Worm (Caenorhabditis elegans) whole organism, L3 larva: ENCODE results near the gene hlb-1.

Experiments
- R02D3.7 ChIP-seq: fragments of 150-350 bp; optimal IDR thresholded peaks from 2 replicates; lab custom pipeline; 2014; ENCODE audit warnings: missing biosample characterization, missing genetic modification characterization
- ZK546.5 ChIP-seq: sonication (generic microtip); optimal IDR thresholded peaks from 2 replicates; lab custom pipeline; 2017; ENCODE audit warnings: missing biosample characterization, missing genetic modification characterization
- aly-2 ChIP-seq: fragments of 150-350 bp; optimal IDR thresholded peaks from 2 replicates; lab custom pipeline; 2014; ENCODE audit warnings: missing biosample characterization, missing genetic modification characterization
- ama-1 ChIP-seq: fragments of 150-350 bp; optimal IDR thresholded peaks from 2 replicates; lab custom pipeline; 2018
- ceh-16 ChIP-seq: sonication (generic microtip); optimal IDR thresholded peaks from 2 replicates; lab custom pipeline; 2017; ENCODE audit warnings: missing biosample characterization, missing genetic modification characterization
- ceh-28 ChIP-seq: fragments of 150-350 bp; optimal IDR thresholded peaks from 2 replicates; lab custom pipeline; 2014; ENCODE audit warnings: missing biosample characterization, missing genetic modification reagents, missing genetic modification characterization
- ceh-82 ChIP-seq: fragments of 150-350 bp; optimal IDR thresholded peaks from 2 replicates; lab custom pipeline; 2014; ENCODE audit warnings: missing biosample characterization, missing genetic modification characterization
- ceh-9 ChIP-seq: sonication (generic microtip); optimal IDR thresholded peaks from 2 replicates; lab custom pipeline; 2018; ENCODE audit warnings: missing biosample characterization, missing genetic modification characterization
- daf-12 ChIP-seq: fragments of 150-350 bp; optimal IDR thresholded peaks from 2 replicates; lab custom pipeline; 2014; ENCODE audit warnings: missing biosample characterization, missing genetic modification reagents, missing genetic modification characterization
- egl-5 ChIP-seq: fragments of 150-350 bp; optimal IDR thresholded peaks from 2 replicates; lab custom pipeline; 2017; ENCODE audit warnings: missing biosample characterization, missing genetic modification reagents, missing genetic modification characterization, inconsistent platforms
- elt-1 ChIP-seq: fragments of 150-350 bp; optimal IDR thresholded peaks from 2 replicates; lab custom pipeline; 2014; ENCODE audit warnings: missing biosample characterization, missing genetic modification characterization
- elt-2 ChIP-seq: sonication (generic microtip); optimal IDR thresholded peaks from 2 replicates; lab custom pipeline; 2016; ENCODE audit warnings: missing genetic modification reagents, mild to moderate bottlenecking, missing genetic modification characterization, missing compliant biosample characterization
- elt-3 ChIP-seq, 3 experiments: fragments of 150-350 bp in 1 of 3; sonication (generic microtip) in 2 of 3; optimal IDR thresholded peaks; 2 replicates in 2 of 3; 4 replicates in 1 of 3; lab custom pipeline; 2014 to 2017; ENCODE audit warnings: missing biosample characterization in 3 of 3, missing genetic modification characterization in 3 of 3
- eor-1 ChIP-seq, 2 experiments: fragments of 150-350 bp; optimal IDR thresholded peaks; 2 replicates each; lab custom pipeline; 2014 to 2018; ENCODE audit warnings: missing biosample characterization in 2 of 2, missing genetic modification characterization in 2 of 2
- fkh-10 ChIP-seq: sonication (generic microtip); optimal IDR thresholded peaks from 2 replicates; lab custom pipeline; 2017; ENCODE audit warnings: missing biosample characterization, missing genetic modification reagents, missing genetic modification characterization
- fkh-2 ChIP-seq: fragments of 150-350 bp; optimal IDR thresholded peaks from 2 replicates; lab custom pipeline; 2014; ENCODE audit warnings: missing biosample characterization, missing genetic modification reagents, missing genetic modification characterization
- hmg-11 ChIP-seq: sonication (generic microtip); optimal IDR thresholded peaks from 2 replicates; lab custom pipeline; 2016; ENCODE audit warnings: missing genetic modification characterization, missing compliant biosample characterization
- jun-1 ChIP-seq: fragments of 150-350 bp; optimal IDR thresholded peaks from 2 replicates; lab custom pipeline; 2014; ENCODE audit warnings: missing biosample characterization, missing genetic modification reagents, missing genetic modification characterization
- lin-15B ChIP-seq: fragments of 150-350 bp; optimal IDR thresholded peaks from 2 replicates; lab custom pipeline; 2014; ENCODE audit warnings: missing biosample characterization, missing genetic modification characterization
- lsy-12 ChIP-seq: sonication (generic microtip); optimal IDR thresholded peaks from 2 replicates; lab custom pipeline; 2016; ENCODE audit warnings: mild to moderate bottlenecking, missing genetic modification characterization, missing compliant biosample characterization
- nhr-12 ChIP-seq: fragments of 150-350 bp; optimal IDR thresholded peaks from 2 replicates; lab custom pipeline; 2014; ENCODE audit warnings: missing biosample characterization, missing genetic modification characterization
- nhr-23 ChIP-seq: fragments of 150-350 bp; optimal IDR thresholded peaks from 2 replicates; lab custom pipeline; 2014; ENCODE audit warnings: missing biosample characterization, missing genetic modification reagents, missing genetic modification characterization
- nhr-237 ChIP-seq: fragments of 150-350 bp; optimal IDR thresholded peaks from 2 replicates; lab custom pipeline; 2014; ENCODE audit warnings: missing biosample characterization, missing genetic modification characterization
- nhr-25 ChIP-seq: sonication (generic microtip); optimal IDR thresholded peaks from 2 replicates; lab custom pipeline; 2017; ENCODE audit warnings: missing biosample characterization, missing genetic modification characterization
- nhr-43 ChIP-seq: sonication (generic microtip); optimal IDR thresholded peaks from 2 replicates; lab custom pipeline; 2016; ENCODE audit warnings: mild to moderate bottlenecking, missing genetic modification characterization, missing compliant biosample characterization; ENCODE audit not compliant: poor library complexity, severe bottlenecking
- nhr-67 ChIP-seq: fragments of 150-350 bp; optimal IDR thresholded peaks from 2 replicates; lab custom pipeline; 2014; ENCODE audit warnings: missing biosample characterization, missing genetic modification characterization
- nhr-77 ChIP-seq: fragments of 150-350 bp; optimal IDR thresholded peaks from 2 replicates; lab custom pipeline; 2014; ENCODE audit warnings: missing biosample characterization, missing genetic modification characterization
- pha-4 ChIP-seq: fragments of 150-350 bp; optimal IDR thresholded peaks from 2 replicates; lab custom pipeline; 2014; ENCODE audit warnings: missing biosample characterization, missing genetic modification reagents, missing genetic modification characterization
- snpc-4 ChIP-seq: fragments of 150-350 bp; optimal IDR thresholded peaks from 2 replicates; lab custom pipeline; 2014; ENCODE audit warnings: missing biosample characterization, missing genetic modification characterization
- tbx-2 ChIP-seq: sonication (generic microtip); optimal IDR thresholded peaks from 2 replicates; lab custom pipeline; 2016; ENCODE audit warnings: mild to moderate bottlenecking, missing genetic modification characterization, missing compliant biosample characterization
- unc-39 ChIP-seq: sonication (generic microtip); optimal IDR thresholded peaks from 4 replicates; lab custom pipeline; 2017; ENCODE audit warnings: missing biosample characterization, missing genetic modification characterization
- unc-62 ChIP-seq: fragments of 150-350 bp; sonication (generic microtip); optimal IDR thresholded peaks from 4 replicates; lab custom pipeline; 2014; ENCODE audit warnings: missing biosample characterization, missing genetic modification reagents, missing genetic modification characterization
- zag-1 ChIP-seq: fragments of 150-350 bp; optimal IDR thresholded peaks from 2 replicates; lab custom pipeline; 2014; ENCODE audit warnings: missing biosample characterization, missing genetic modification characterization
- ztf-11 ChIP-seq: fragments of 150-350 bp; optimal IDR thresholded peaks from 2 replicates; lab custom pipeline; 2014; ENCODE audit warnings: missing biosample characterization, missing genetic modification characterization
- ztf-4 ChIP-seq: fragments of 150-350 bp; optimal IDR thresholded peaks from 2 replicates; lab custom pipeline; 2014; ENCODE audit warnings: missing biosample characterization, missing genetic modification characterization

hlb-1 gene

DNA sequence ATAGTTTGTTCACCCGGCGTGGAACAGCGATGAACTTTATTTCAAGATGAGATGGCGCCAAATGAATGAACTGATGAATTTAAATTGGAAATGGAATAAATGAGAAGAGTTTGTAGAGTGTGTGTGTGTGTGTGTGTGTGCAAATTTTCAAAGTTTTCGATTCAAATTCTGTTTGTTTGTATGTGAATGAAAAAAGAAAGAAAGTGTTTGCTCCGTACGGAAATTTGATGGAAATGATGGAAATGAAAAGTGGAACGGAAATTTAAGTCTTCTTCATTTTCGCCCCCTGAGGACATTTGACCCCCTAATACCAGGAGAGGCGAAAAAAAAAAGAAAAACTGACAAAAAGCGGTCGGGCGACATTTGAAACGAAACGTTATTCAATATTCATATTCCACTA is 4.5 kb downstream of the hlb-1 start:
- TF ChIP-seq elt-2 (tag; lab: Kevin White, UChicago) = no peak
- no peak for TF ChIP-seq ama-1 (lab: Kevin White, UChicago)
- TF ChIP-seq ceh-82 = no peak

DNA sequence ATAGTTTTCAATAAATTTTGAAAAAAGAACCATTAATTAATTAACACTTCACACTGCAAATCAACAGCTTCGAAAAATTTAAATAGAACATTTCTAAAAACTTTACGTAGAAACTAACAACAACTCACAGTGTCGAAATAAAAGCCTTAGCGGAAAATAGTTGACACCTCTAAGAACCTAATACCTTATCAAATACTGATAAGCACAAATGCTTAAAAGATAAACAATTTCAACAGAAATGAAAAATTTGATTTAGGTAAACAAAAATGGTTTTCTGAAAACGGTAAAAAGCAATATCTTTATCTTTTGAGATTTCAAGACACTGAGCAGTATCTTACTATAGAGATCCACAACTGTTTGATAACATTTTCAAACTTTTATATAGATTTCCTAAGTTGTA is 5.7 kb downstream of the hlb-1 start:
- TF ChIP-seq elt-2 (tag; lab: Kevin White, UChicago) (peak; percentile 46), unc-39 (tag; lab: Kevin White, UChicago) (no peak), nhr-67 (tag; lab: Kevin White, UChicago) (no peak)

DNA sequence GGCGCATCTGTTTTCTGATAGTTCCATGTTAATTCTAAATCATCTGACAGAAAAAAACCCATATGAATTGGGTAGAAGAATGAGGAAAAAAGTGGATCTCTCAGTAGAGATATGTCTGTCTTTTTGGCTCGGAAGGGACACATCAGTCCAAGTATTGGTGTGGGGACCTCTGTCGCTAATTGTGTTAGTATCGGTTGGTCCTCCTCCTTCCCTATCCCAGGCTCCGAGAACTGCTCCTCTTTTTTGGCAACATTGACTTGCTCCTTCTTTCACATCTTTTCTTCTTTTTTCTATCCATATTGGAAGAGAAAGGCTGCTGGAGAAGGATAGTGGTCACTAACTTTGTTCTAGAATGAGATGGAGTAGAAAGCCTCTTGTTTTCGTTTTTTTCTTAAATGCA is 6.6 kb downstream of the hlb-1 start:
- TF ChIP-seq R02D3.7 (tag; lab: Kevin White, UChicago) (no peak), unc-39 (tag; lab: Kevin White, UChicago) (peak; percentile 9)

DNA sequence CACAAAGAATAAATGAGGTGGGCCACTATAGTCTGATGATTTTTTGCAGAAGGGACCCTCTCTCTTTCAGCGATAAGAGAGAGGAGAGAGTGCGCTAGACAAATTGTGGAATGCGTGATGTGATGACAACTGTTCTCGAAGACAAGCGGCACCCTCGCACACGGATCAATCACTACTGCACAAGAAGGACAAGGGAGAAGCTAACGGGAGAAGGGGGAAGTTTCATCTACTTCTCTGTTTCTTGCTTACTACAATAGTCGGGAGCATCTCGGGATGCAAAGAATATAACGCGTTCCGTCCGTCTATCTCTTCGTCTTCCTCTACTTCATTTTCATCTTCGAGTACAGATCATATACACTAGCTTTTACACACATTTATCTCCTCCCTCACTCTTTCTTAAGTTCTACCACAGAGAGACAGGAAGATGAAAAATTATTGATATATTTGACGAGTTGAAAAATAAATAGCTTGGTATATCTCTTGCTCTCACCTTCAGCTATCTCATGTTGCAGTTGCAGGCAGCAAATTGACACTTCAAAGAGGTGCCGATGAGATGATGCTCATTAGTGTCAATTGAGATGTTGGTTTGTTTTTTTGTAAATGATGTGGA is 9.1 kb downstream of the hlb-1 start:
- TF ChIP-seq unc-62 (no peak), nhr-77 (no peak), aly-2 (tag; lab: Kevin White, UChicago) (no peak), egl-5 (tag; lab: Kevin White, UChicago) (peak; percentile 77), ztf-11 (tag; lab: Kevin White, UChicago) (no peak), ZK546.5 (tag; lab: Kevin White, UChicago) (no peak), nhr-23 (tag; lab: Kevin White, UChicago) (no peak), jun-1 (tag; lab: Kevin White, UChicago) (no peak)

DNA sequence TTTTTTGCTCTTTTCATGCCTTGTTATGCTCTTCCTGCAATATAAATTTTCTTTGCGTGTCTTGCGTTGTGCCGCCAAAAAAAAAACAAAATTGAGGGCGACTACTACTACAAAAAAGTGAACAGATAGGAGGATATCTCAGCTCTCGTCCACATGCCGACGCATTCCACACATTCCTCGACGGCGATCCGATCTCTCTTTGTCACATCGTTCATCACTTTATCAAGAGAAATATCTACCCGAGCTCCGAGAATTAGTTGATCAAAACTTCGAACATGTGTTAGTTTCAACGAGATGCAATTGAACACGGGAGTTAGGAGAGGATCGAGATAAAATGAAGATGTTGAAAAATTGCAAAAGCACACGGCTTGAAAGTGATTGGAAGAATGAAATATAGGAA is 11.4 kb downstream of the hlb-1 start:
- TF ChIP-seq egl-5 (tag; lab: Kevin White, UChicago) (peak; percentile 17), nhr-23 (tag; lab: Kevin White, UChicago) (no peak)

DNA sequence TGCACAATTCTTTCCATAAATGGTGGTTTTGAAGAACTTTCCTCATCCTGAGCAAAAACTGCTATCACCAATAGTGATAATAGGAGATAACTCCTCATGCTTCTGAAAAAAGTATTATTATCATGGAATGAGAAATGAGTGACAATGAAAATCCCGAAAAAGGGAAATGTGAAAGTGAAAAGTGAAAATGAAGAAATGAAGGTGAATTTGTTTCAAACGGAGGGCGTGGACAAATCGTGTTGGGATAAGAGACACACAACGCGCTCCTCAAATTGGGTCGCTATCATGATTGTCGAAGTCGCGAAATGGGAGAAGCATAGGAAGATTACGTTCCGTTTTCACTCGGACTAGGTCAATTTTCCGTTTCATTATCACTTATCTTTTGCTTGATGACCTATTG is 18.3 kb downstream of the hlb-1 start, which contains the start of gene M03B6.3:
Gene M03B6.3 (minus strand): TSS at position 102 of the 400 bp plus-strand sequence.
- no peak for TF ChIP-seq R02D3.7 (tag; lab: Kevin White, UChicago)
- peak; percentile 3 for TF ChIP-seq nhr-23 (tag; lab: Kevin White, UChicago)

DNA sequence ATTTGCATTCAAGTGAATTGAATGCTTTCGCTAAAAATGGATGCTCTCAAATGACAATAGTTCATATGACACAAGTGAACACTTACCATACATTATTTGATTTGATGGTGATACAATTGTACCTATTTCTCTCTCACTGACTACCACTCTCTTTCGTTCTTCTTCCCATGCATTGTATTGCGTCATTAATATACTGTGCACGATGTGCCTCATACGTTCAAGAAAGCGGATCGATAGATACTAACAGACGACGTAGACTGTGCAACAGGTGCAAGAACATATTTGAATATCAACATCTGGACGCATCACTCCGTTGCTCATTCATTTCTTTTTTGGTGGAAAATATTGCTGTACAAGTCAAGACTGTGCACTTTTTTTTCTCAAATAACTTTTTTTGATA is 23.8 kb downstream of the hlb-1 start, which contains the start of gene M03B6.4:
Gene M03B6.4 (plus strand): TSS at position 149 of the 400 bp plus-strand sequence.
- TF ChIP-seq eor-1 (tag; optimal IDR thresholded peaks at IDR 0.05; lab: Kevin White, UChicago) (no peak), ama-1 (lab: Kevin White, UChicago) (no peak), elt-3 (tag; optimal IDR thresholded peaks at IDR 0.05; lab: Kevin White, UChicago) (no peak), zag-1 (no peak), ceh-16 (tag; lab: Kevin White, UChicago) (no peak), elt-1 (tag; lab: Kevin White, UChicago) (no peak), nhr-237 (no peak), nhr-12 (tag; lab: Kevin White, UChicago) (no peak), nhr-25 (tag; lab: Kevin White, UChicago) (no peak), lin-15B (tag; lab: Kevin White, UChicago) (no peak), pha-4 (no peak), hmg-11 (no peak), jun-1 (tag; lab: Kevin White, UChicago) (no peak), fkh-2 (tag; lab: Kevin White, UChicago) (no peak), nhr-23 (tag; lab: Kevin White, UChicago) (no peak), fkh-10 (GFP tag; lab: Kevin White, UChicago) (no peak)

DNA sequence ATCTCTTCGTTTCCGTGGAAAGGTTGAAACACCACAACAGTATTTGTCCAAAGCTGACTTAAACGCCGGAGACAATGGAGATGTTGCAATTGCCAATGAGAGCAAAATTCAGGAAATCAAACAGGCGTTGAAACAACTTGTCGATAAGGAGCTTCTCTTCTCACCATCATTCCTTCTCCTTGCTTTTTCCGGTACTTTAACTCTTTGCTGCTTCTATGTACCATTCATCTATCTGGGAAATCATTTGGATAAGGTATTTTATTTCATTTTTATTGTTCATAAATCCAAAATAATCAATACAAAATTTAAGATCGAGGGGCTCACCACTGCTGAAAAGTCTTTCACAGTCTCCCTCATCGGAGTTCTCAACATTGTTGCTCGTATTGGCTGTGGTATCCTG is 26.6 kb downstream of the hlb-1 start:
- TF ChIP-seq elt-2 (tag; lab: Kevin White, UChicago) = no peak
- no peak for TF ChIP-seq nhr-23 (tag; lab: Kevin White, UChicago)
- TF ChIP-seq nhr-43 = no peak
- TF ChIP-seq fkh-10 (GFP tag; lab: Kevin White, UChicago) = no peak
- TF ChIP-seq snpc-4 (tag; lab: Kevin White, UChicago) = no peak
- no peak for TF ChIP-seq ztf-4 (tag; lab: Kevin White, UChicago)
- TF ChIP-seq ceh-82 = no peak
- no peak for TF ChIP-seq tbx-2 (tag; lab: Kevin White, UChicago)
- no peak for TF ChIP-seq lsy-12 (tag; lab: Kevin White, UChicago)
- TF ChIP-seq daf-12 (tag; lab: Kevin White, UChicago) = no peak
- TF ChIP-seq nhr-12 (tag; lab: Kevin White, UChicago) = no peak
- TF ChIP-seq egl-5 (tag; lab: Kevin White, UChicago) = no peak
- TF ChIP-seq ceh-9 (tag; lab: Kevin White, UChicago) = no peak
- TF ChIP-seq ceh-28 (tag; lab: Kevin White, UChicago) = no peak
